Worm (Caenorhabditis elegans): ENCODE measurements around the gene tag-340.

ce11 chrIII:4937022-4937421 is 36.7 kb downstream of the tag-340 start, which contains the start of gene fsn-1:
- TF ChIP-seq nhr-237 (tag; optimal IDR thresholded peaks at IDR 0.05): no peak
- TF ChIP-seq nhr-23 (tag; optimal IDR thresholded peaks at IDR 0.05): no peak
- TF ChIP-seq R02D3.7 (tag; optimal IDR thresholded peaks at IDR 0.05): no peak
- TF ChIP-seq skn-1 (tag; optimal IDR thresholded peaks at IDR 0.05): no peak
- TF ChIP-seq elt-3 (tag; optimal IDR thresholded peaks at IDR 0.05): no peak
- TF ChIP-seq egl-27 (tag; optimal IDR thresholded peaks at IDR 0.05): no peak
- TF ChIP-seq ZK546.5 (tag; optimal IDR thresholded peaks at IDR 0.05): no peak
- no peak for TF ChIP-seq aly-2 (tag; optimal IDR thresholded peaks at IDR 0.05)
- no peak for TF ChIP-seq sma-3 (GFP tag; optimal IDR thresholded peaks at IDR 0.05)
- TF ChIP-seq ama-1 (optimal IDR thresholded peaks at IDR 0.05): no peak

All from whole organism, L2 larva.